Worm (Caenorhabditis elegans) whole organism, L1 larva: ENCODE measurements around the gene sax-3.

Experiments
- egl-27 ChIP-seq, 2 experiments: fragments of 150-350 bp in 1 of 2; sonication (generic microtip); optimal IDR thresholded peaks; 3 replicates each; lab custom pipeline; 2017 to 2018; ENCODE audit warnings: missing biosample characterization in 2 of 2, missing genetic modification characterization in 2 of 2, missing genetic modification reagents in 2 of 2
- lin-13 ChIP-seq: fragments of 150-350 bp; optimal IDR thresholded peaks from 2 replicates; lab custom pipeline; 2014; ENCODE audit warnings: missing biosample characterization, missing genetic modification reagents, missing genetic modification characterization
- lsy-2 ChIP-seq, 2 experiments: fragments of 150-350 bp; optimal IDR thresholded peaks; 2 replicates each; lab custom pipeline; 2014; ENCODE audit warnings: missing biosample characterization in 2 of 2, missing genetic modification characterization in 2 of 2
- nhr-11 ChIP-seq: fragments of 150-350 bp; optimal IDR thresholded peaks from 2 replicates; lab custom pipeline; 2014; ENCODE audit warnings: missing biosample characterization, missing genetic modification characterization
- vab-15 ChIP-seq: sonication (generic microtip); optimal IDR thresholded peaks from 2 replicates; lab custom pipeline; 2017; ENCODE audit warnings: missing genotype, mild to moderate bottlenecking, missing genetic modification characterization, missing compliant biosample characterization

DNA sequence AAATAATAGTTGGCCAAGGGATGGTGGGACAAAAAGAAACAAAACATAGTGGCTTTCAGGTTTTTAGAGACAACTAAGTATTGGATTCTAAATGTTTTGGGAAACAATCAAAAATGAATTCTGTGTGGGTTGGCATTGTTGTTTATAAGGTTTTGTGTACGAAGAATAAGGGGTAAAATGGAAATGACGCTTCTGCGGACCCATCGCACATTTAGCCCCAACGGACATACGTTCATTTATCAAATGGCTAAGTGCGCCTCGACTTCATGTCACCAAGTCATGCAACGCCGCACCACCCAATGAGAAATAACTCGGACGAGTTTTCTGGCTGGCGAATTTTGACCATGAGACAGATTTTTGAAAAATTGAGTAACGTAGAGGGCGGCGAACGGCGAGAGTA lies 4.6 kb upstream of the sax-3 start:
- TF ChIP-seq lsy-2 (tag; optimal IDR thresholded peaks at IDR 0.05; lab: Kevin White, UChicago) (no peak), nhr-11 (tag; lab: Kevin White, UChicago) (no peak), lin-13 (GFP tag; lab: Kevin White, UChicago) (no peak), egl-27 (tag; optimal IDR thresholded peaks at IDR 0.05; lab: Kevin White, UChicago) (no peak), vab-15 (tag; lab: Kevin White, UChicago) (no peak)
